Worm (Caenorhabditis elegans) whole organism, L3 larva: Measurements from ENCODE around the gene R09H10.3.

Experiments
- ama-1 ChIP-seq: fragments of 150-350 bp; optimal IDR thresholded peaks from 2 replicates; lab custom pipeline; 2018
- ceh-9 ChIP-seq: sonication (generic microtip); optimal IDR thresholded peaks from 2 replicates; lab custom pipeline; 2018; ENCODE audit warnings: missing biosample characterization, missing genetic modification characterization
- fos-1 ChIP-seq: fragments of 150-350 bp; optimal IDR thresholded peaks from 2 replicates; lab custom pipeline; 2014; ENCODE audit warnings: missing biosample characterization, missing genetic modification characterization
- mdl-1 ChIP-seq: fragments of 150-350 bp; optimal IDR thresholded peaks from 2 replicates; lab custom pipeline; 2014; ENCODE audit warnings: missing biosample characterization, missing genetic modification characterization
- nfya-1 ChIP-seq: sonication (generic microtip); optimal IDR thresholded peaks from 2 replicates; lab custom pipeline; 2017; ENCODE audit warnings: missing genetic modification characterization, mild to moderate bottlenecking, missing compliant biosample characterization, antibody characterized with exemption, moderate library complexity; ENCODE audit not compliant: insufficient read depth
- nhr-237 ChIP-seq: fragments of 150-350 bp; optimal IDR thresholded peaks from 2 replicates; lab custom pipeline; 2014; ENCODE audit warnings: missing biosample characterization, missing genetic modification characterization
- nhr-28 ChIP-seq: fragments of 150-350 bp; optimal IDR thresholded peaks from 2 replicates; lab custom pipeline; 2014; ENCODE audit warnings: missing biosample characterization, missing genetic modification characterization
- pha-4 ChIP-seq: fragments of 150-350 bp; optimal IDR thresholded peaks from 2 replicates; lab custom pipeline; 2014; ENCODE audit warnings: missing biosample characterization, missing genetic modification reagents, missing genetic modification characterization
- sea-2 ChIP-seq: fragments of 150-350 bp; sonication (generic microtip); optimal IDR thresholded peaks from 4 replicates; lab custom pipeline; 2014; ENCODE audit warnings: missing biosample characterization, missing genetic modification reagents, missing genetic modification characterization
- zag-1 ChIP-seq: fragments of 150-350 bp; optimal IDR thresholded peaks from 2 replicates; lab custom pipeline; 2014; ENCODE audit warnings: missing biosample characterization, missing genetic modification characterization
- ztf-11 ChIP-seq: fragments of 150-350 bp; optimal IDR thresholded peaks from 2 replicates; lab custom pipeline; 2014; ENCODE audit warnings: missing biosample characterization, missing genetic modification characterization

DNA sequence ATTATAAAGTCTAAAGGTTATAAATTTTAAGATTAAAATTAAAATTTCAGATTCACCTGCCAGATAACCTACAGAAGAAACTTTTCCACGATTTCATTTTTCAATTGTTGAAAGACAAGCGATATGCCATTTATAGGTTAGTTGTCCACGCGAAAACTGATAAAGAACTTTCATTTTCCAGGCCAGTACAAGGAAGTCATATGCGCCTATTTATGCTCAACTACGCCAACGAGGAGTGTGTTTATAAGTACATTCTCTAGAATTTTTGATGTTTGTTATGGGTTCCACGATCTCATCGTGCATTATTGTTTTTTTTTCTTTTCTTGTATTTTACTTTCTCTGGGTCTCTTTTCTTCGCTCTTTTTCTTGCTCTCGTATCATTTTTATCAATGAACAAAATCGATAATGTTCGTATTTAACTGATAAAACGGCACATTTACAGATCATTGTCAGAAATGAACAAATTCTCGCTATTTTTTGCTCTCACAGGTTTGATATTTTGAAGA lies at the start of gene R09H10.3:
- no peak for TF ChIP-seq mdl-1 (tag; lab: Kevin White, UChicago)
- TF ChIP-seq pha-4 (tag; lab: Kevin White, UChicago): no peak
- TF ChIP-seq ztf-11 (tag; lab: Kevin White, UChicago): no peak
- TF ChIP-seq ama-1 (lab: Kevin White, UChicago): no peak
- no peak for TF ChIP-seq nhr-28
- TF ChIP-seq sea-2 (GFP tag; lab: Kevin White, UChicago): no peak
- no peak for TF ChIP-seq nhr-237
- no peak for TF ChIP-seq fos-1 (tag; lab: Kevin White, UChicago)
- TF ChIP-seq zag-1: no peak
- TF ChIP-seq ceh-9 (tag; lab: Kevin White, UChicago): no peak
- TF ChIP-seq nfya-1: no peak
